Worm (Caenorhabditis elegans) whole organism, L1 larva: ENCODE results near the gene pinn-1.

Experiments used
- aly-2 ChIP-seq: fragments of 150-350 bp; optimal IDR thresholded peaks from 2 replicates; lab custom pipeline; 2014; ENCODE audit warnings: missing biosample characterization, missing genetic modification characterization
- ceh-82 ChIP-seq, 3 experiments: fragments of 150-350 bp in 1 of 3; sonication (generic microtip) in 2 of 3; optimal IDR thresholded peaks; 2 replicates each; lab custom pipeline; 2014 to 2017; ENCODE audit warnings: missing biosample characterization in 3 of 3, missing genetic modification characterization in 3 of 3
- dpl-1 ChIP-seq, 3 experiments: fragments of 150-350 bp in 2 of 3; sonication (generic microtip) in 1 of 3; optimal IDR thresholded peaks; 2 replicates each; lab custom pipeline; 2014 to 2017; ENCODE audit warnings: missing biosample characterization in 3 of 3, missing genetic modification characterization in 3 of 3, missing genetic modification reagents in 3 of 3
- lin-39 ChIP-seq: fragments of 150-350 bp; optimal IDR thresholded peaks from 2 replicates; lab custom pipeline; 2014; ENCODE audit warnings: missing biosample characterization, missing genetic modification reagents, missing genetic modification characterization
- lsy-2 ChIP-seq, 2 experiments: fragments of 150-350 bp; optimal IDR thresholded peaks; 2 replicates each; lab custom pipeline; 2014; ENCODE audit warnings: missing biosample characterization in 2 of 2, missing genetic modification characterization in 2 of 2
- mdl-1 ChIP-seq, 2 experiments: fragments of 150-350 bp; optimal IDR thresholded peaks; 2 replicates each; lab custom pipeline; 2014 to 2017; ENCODE audit warnings: missing biosample characterization in 2 of 2, missing genetic modification characterization in 2 of 2, inconsistent platforms in 1 of 2
- pag-3 ChIP-seq: sonication (generic microtip); optimal IDR thresholded peaks from 2 replicates; lab custom pipeline; 2017; ENCODE audit warnings: missing genetic modification characterization, mild to moderate bottlenecking, missing compliant biosample characterization, antibody characterized with exemption, borderline replicate concordance; ENCODE audit not compliant: insufficient read depth
- pax-3 ChIP-seq: fragments of 200-800 bp; sonication (Bioruptor generic); optimal IDR thresholded peaks from 2 replicates; lab custom pipeline; 2018; ENCODE audit warnings: mild to moderate bottlenecking, missing genetic modification characterization, moderate library complexity, missing compliant biosample characterization
- rnt-1 ChIP-seq: sonication (generic microtip); optimal IDR thresholded peaks from 2 replicates; lab custom pipeline; 2016; ENCODE audit warnings: mild to moderate bottlenecking, missing genetic modification characterization, moderate library complexity, missing compliant biosample characterization
- snpc-4 ChIP-seq: fragments of 150-350 bp; optimal IDR thresholded peaks from 2 replicates; lab custom pipeline; 2014; ENCODE audit warnings: missing biosample characterization, missing genetic modification characterization
- unc-130 ChIP-seq: fragments of 150-350 bp; optimal IDR thresholded peaks from 2 replicates; lab custom pipeline; 2017; ENCODE audit warnings: missing biosample characterization, missing genetic modification characterization, inconsistent platforms

ce11 chrII:2836853-2837252, 52.0 kb downstream of the pinn-1 start, which contains the start of gene K12H6.7:
- no peak for TF ChIP-seq ceh-82 (tag; optimal IDR thresholded peaks at IDR 0.05; lab: Kevin White, UChicago)
- TF ChIP-seq aly-2 (tag; lab: Kevin White, UChicago), result no peak
- no peak for TF ChIP-seq pag-3
- no peak for TF ChIP-seq dpl-1 (GFP tag; optimal IDR thresholded peaks at IDR 0.05; lab: Kevin White, UChicago)
- no peak for TF ChIP-seq snpc-4 (tag; lab: Kevin White, UChicago)
- no peak for TF ChIP-seq lsy-2 (tag; optimal IDR thresholded peaks at IDR 0.05; lab: Kevin White, UChicago)
- TF ChIP-seq rnt-1 (tag; lab: Kevin White, UChicago), result no peak
- no peak for TF ChIP-seq pax-3 (tag; lab: Kevin White, UChicago)
- TF ChIP-seq mdl-1 (tag; optimal IDR thresholded peaks at IDR 0.05; lab: Kevin White, UChicago), result no peak
- TF ChIP-seq lin-39 (tag; lab: Kevin White, UChicago), result no peak
- no peak for TF ChIP-seq unc-130 (tag; lab: Kevin White, UChicago)
